Fruit fly (Drosophila melanogaster): Measurements from ENCODE around the gene CG31673.

CG31673 gene

DNA sequence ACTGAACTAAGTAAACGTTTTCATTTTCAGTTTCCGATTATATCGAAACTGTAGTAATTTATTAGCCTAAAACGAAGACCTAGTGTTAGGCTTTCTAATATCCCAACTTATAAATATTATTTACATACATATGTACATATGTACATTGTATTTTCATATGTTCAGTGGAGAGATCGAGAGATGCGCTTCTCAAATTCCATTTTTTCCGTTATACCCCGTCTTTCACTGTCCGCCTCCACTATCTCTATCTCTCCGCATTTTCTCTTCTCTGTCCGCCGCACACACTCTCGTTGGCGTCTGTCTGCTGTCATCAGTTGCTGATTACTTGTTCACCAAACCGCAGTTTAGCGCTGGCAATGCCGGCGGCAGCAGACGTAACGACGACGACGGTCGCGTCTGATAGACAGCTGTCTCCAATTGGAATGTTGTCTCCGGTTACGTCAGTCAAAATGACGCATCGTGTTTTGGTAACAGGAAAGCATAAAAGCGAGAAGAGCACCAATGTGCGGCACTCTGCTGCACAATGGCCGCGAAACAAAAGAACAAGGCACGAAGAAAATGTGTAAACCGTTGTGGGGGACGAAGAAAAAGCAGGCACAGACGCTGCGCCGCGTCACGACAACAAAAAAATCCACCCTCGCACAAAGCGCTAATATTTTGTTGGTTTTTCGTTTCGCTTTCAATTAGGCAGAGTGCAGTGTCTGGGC, 6.8 kb upstream of the CG31673 start, which contains the start of gene CG9331 (continued):
- no peak for TF ChIP-seq CG12219 (GFP tag; optimal IDR thresholded peaks at IDR 0.05)
- TF ChIP-seq Jarid2 (GFP tag; optimal IDR thresholded peaks at IDR 0.05) = no peak
- no peak for TF ChIP-seq Asciz (GFP tag; optimal IDR thresholded peaks at IDR 0.05)
- TF ChIP-seq CG16813 (GFP tag; IDR thresholded peaks at IDR 0.05; ENCODE audit: partially characterized antibody) = peak; percentile 40; the same call in 1 of the 3 replicates
- TF ChIP-seq zfh2 (GFP tag; optimal IDR thresholded peaks at IDR 0.05) = no peak
- no peak for TF ChIP-seq tgo (GFP tag; IDR thresholded peaks at IDR 0.05)
- TF ChIP-seq CG1603 (tag; optimal IDR thresholded peaks at IDR 0.05) = no peak
- no peak for TF ChIP-seq CG8388 (GFP tag; optimal IDR thresholded peaks at IDR 0.05)
- no peak for TF ChIP-seq lov (optimal IDR thresholded peaks at IDR 0.05)
- TF ChIP-seq lov (GFP tag; IDR thresholded peaks at IDR 0.05) = no peak
- peak; percentile 70 for TF ChIP-seq crol (GFP tag; IDR thresholded peaks at IDR 0.05)
- TF ChIP-seq repo (GFP tag; optimal IDR thresholded peaks at IDR 0.05) = no peak
- TF ChIP-seq Hmr (GFP tag; optimal IDR thresholded peaks at IDR 0.05) = peak; percentile 5
- TF ChIP-seq Bgb (GFP tag; IDR thresholded peaks at IDR 0.05; ENCODE audit: partially characterized antibody) = peak; percentile 53; the same call in 1 of the 2 replicates
- no peak for TF ChIP-seq CG8765 (GFP tag; IDR thresholded peaks at IDR 0.05)
- no peak for TF ChIP-seq slp2 (GFP tag; optimal IDR thresholded peaks at IDR 0.05)
- TF ChIP-seq Spps (tag; optimal IDR thresholded peaks at IDR 0.05) = no peak
- TF ChIP-seq Oaz (GFP tag; IDR thresholded peaks at IDR 0.05) = no peak
- TF ChIP-seq mld (GFP tag; IDR thresholded peaks at IDR 0.05; ENCODE audit: partially characterized antibody) = 0 out of 3 replicates have a peak, but pooled peaks have one; percentile 47
- no peak for TF ChIP-seq Dbx (GFP tag; IDR thresholded peaks at IDR 0.05)
- TF ChIP-seq CG3838 (GFP tag; optimal IDR thresholded peaks at IDR 0.05) = no peak
- no peak for TF ChIP-seq Hmx (GFP tag; optimal IDR thresholded peaks at IDR 0.05)
- TF ChIP-seq dimm (GFP tag; IDR thresholded peaks at IDR 0.05) = no peak
- no peak for TF ChIP-seq Atf3 (GFP tag; optimal IDR thresholded peaks at IDR 0.05)
- no peak for TF ChIP-seq CG2678 (tag; optimal IDR thresholded peaks at IDR 0.05)
- TF ChIP-seq Tbp (GFP tag; optimal IDR thresholded peaks at IDR 0.05) = no peak
- TF ChIP-seq CG30431 (GFP tag; optimal IDR thresholded peaks at IDR 0.05) = no peak
- TF ChIP-seq ATbp (GFP tag; optimal IDR thresholded peaks at IDR 0.05) = no peak
- TF ChIP-seq eve (GFP tag; optimal IDR thresholded peaks at IDR 0.05) = peak in 1 of 2 experiments; percentile 62
- TF ChIP-seq btn (GFP tag; optimal IDR thresholded peaks at IDR 0.05) = no peak
- TF ChIP-seq CG7745 (tag; optimal IDR thresholded peaks at IDR 0.05) = no peak
- TF ChIP-seq CG7928 (GFP tag; optimal IDR thresholded peaks at IDR 0.05) = no peak
- TF ChIP-seq zf30C (GFP tag; optimal IDR thresholded peaks at IDR 0.05) = peak; percentile 3
- no peak for TF ChIP-seq CG2875 (GFP tag; optimal IDR thresholded peaks at IDR 0.05)
- TF ChIP-seq emc (GFP tag; optimal IDR thresholded peaks at IDR 0.05) = no peak
- TF ChIP-seq salm (tag; optimal IDR thresholded peaks at IDR 0.05) = no peak
- 0 out of 2 replicates have a peak, but pooled peaks have one; percentile 45 for TF ChIP-seq sob (GFP tag; IDR thresholded peaks at IDR 0.05)
- TF ChIP-seq trh (GFP tag; optimal IDR thresholded peaks at IDR 0.05) = no peak
- TF ChIP-seq Elba2 (GFP tag; optimal IDR thresholded peaks at IDR 0.05) = peak; percentile 85
- no peak for TF ChIP-seq CG43689 (GFP tag; IDR thresholded peaks at IDR 0.05)
- TF ChIP-seq dan (GFP tag; IDR thresholded peaks at IDR 0.05) = no peak
- 0 out of 3 replicates have a peak, but pooled peaks have one; percentile 28 for TF ChIP-seq Aef1 (GFP tag; IDR thresholded peaks at IDR 0.05)
- TF ChIP-seq Doc3 (GFP tag; IDR thresholded peaks at IDR 0.05; ENCODE audit: partially characterized antibody) = no peak; the same call in 2 of the 3 replicates
- no peak for TF ChIP-seq eyg (GFP tag; optimal IDR thresholded peaks at IDR 0.05)
- TF ChIP-seq CG10979 (tag; optimal IDR thresholded peaks at IDR 0.05) = no peak
- no peak for TF ChIP-seq B-H1 (GFP tag; IDR thresholded peaks at IDR 0.05)
- no peak for TF ChIP-seq gfzf (GFP tag; optimal IDR thresholded peaks at IDR 0.05)
- TF ChIP-seq CG12769 (tag; optimal IDR thresholded peaks at IDR 0.05) = peak; percentile 33
- TF ChIP-seq CG11696 (GFP tag; IDR thresholded peaks at IDR 0.05) = no peak
- no peak for TF ChIP-seq CG2889 (GFP tag; IDR thresholded peaks at IDR 0.05)

Data from whole organism, embryonic.